Fruit fly (Drosophila melanogaster): ENCODE data around the gene Obp99c.

The Obp99c gene

dm6 chr3R:29707258-29707657 is 18.1 kb upstream of the Obp99c start:
- no peak for TF ChIP-seq noc (tag; optimal IDR thresholded peaks at IDR 0.05)

- no peak for TF ChIP-seq noc (tag; optimal IDR thresholded peaks at IDR 0.05)
Observed at dm6 chr3R:29705789-29706303, 16.7 kb upstream of the Obp99c start.

- no peak for TF ChIP-seq noc (tag; optimal IDR thresholded peaks at IDR 0.05)
Observed at dm6 chr3R:29704557-29704956, 15.4 kb upstream of the Obp99c start.

dm6 chr3R:29701739-29702138 is 12.6 kb upstream of the Obp99c start:
- TF ChIP-seq noc (tag; optimal IDR thresholded peaks at IDR 0.05) = no peak

dm6 chr3R:29699220-29699619 is 10.1 kb upstream of the Obp99c start:
- TF ChIP-seq noc (tag; optimal IDR thresholded peaks at IDR 0.05) = no peak

dm6 chr3R:29697841-29698240 is 8.7 kb upstream of the Obp99c start:
- no peak for TF ChIP-seq noc (tag; optimal IDR thresholded peaks at IDR 0.05)

dm6 chr3R:29696359-29696758 is 7.2 kb upstream of the Obp99c start:
- TF ChIP-seq noc (tag; optimal IDR thresholded peaks at IDR 0.05) = no peak

- no peak for TF ChIP-seq noc (tag; optimal IDR thresholded peaks at IDR 0.05)
Observed at dm6 chr3R:29695744-29696143, 6.6 kb upstream of the Obp99c start.

dm6 chr3R:29692009-29692641 is 3.0 kb upstream of the Obp99c start, which contains the start of gene dmrt99B:
Gene dmrt99B (plus strand): TSS chr3R:29692591.
- no peak for TF ChIP-seq noc (tag; optimal IDR thresholded peaks at IDR 0.05)

dm6 chr3R:29690960-29691527 is 1.9 kb upstream of the Obp99c start:
- no peak for TF ChIP-seq noc (tag; optimal IDR thresholded peaks at IDR 0.05)

dm6 chr3R:29690539-29690852 is 1.4 kb upstream of the Obp99c start:
- TF ChIP-seq noc (tag; optimal IDR thresholded peaks at IDR 0.05) = no peak

dm6 chr3R:29689833-29690538 is 875 bp upstream of the Obp99c start:
- no peak for TF ChIP-seq noc (tag; optimal IDR thresholded peaks at IDR 0.05)

dm6 chr3R:29686698-29687097 is 2.4 kb downstream of the Obp99c start:
- no peak for TF ChIP-seq noc (tag; optimal IDR thresholded peaks at IDR 0.05)

- no peak for TF ChIP-seq noc (tag; optimal IDR thresholded peaks at IDR 0.05)
Observed at dm6 chr3R:29682152-29682600, 6.9 kb downstream of the Obp99c start, which contains the start of the genes CG7582 and Gycalpha99B. Gene CG7582 (minus strand): TSS chr3R:29682278. Gene Gycalpha99B (plus strand): TSS chr3R:29682503.

dm6 chr3R:29681241-29681640 is 7.9 kb downstream of the Obp99c start:
- no peak for TF ChIP-seq noc (tag; optimal IDR thresholded peaks at IDR 0.05)

- TF ChIP-seq noc (tag; optimal IDR thresholded peaks at IDR 0.05) = peak; percentile 10
Observed at dm6 chr3R:29675333-29675732, 13.8 kb downstream of the Obp99c start, which contains the start of the genes Bub3 and Cap-D2. Gene Bub3 (minus strand): TSS chr3R:29675421. Gene Cap-D2 (plus strand): TSS chr3R:29675651.

dm6 chr3R:29672156-29672555 is 17.0 kb downstream of the Obp99c start, which contains the start of gene ppk19:
Gene ppk19 (plus strand): TSS chr3R:29672456.
- no peak for TF ChIP-seq noc (tag; optimal IDR thresholded peaks at IDR 0.05)
